Worm (Caenorhabditis elegans) whole organism, young adult: Measurements from ENCODE around the gene Y75B12A.2.

Experiments
- K12H6.12 ChIP-seq: fragments of 200-800 bp; sonication (Bioruptor generic); optimal IDR thresholded peaks from 2 replicates; lab custom pipeline; 2018; ENCODE audit warnings: mild to moderate bottlenecking, missing genetic modification characterization, missing compliant biosample characterization
- Y79H2A.3 ChIP-seq: fragments of 200-800 bp; sonication (Bioruptor generic); conservative IDR thresholded peaks from 2 replicates; pipeline ENCODE4 v1.3.6; 2022; ENCODE audit warnings: missing genetic modification reagents, missing genetic modification characterization, missing compliant biosample characterization
- ama-1 ChIP-seq, 3 experiments: fragments of 150-350 bp in 1 of 3; sonication (generic microtip) in 2 of 3; optimal IDR thresholded peaks; 2 replicates each; lab custom pipeline; 2014 to 2018; ENCODE audit warnings: missing biosample characterization in 2 of 3, missing genetic modification characterization in 2 of 3, missing genetic modification reagents in 2 of 3
- cebp-2 ChIP-seq: fragments of 200-800 bp; sonication (Bioruptor generic); IDR thresholded peaks from 2 replicates; pipeline ENCODE4 v1.3.6; 2022; ENCODE audit warnings: missing genetic modification characterization, missing compliant biosample characterization
- efl-1 ChIP-seq: fragments of 150-350 bp; optimal IDR thresholded peaks from 2 replicates; lab custom pipeline; 2014; ENCODE audit warnings: missing biosample characterization, missing genetic modification reagents, missing genetic modification characterization
- hsf-1 ChIP-seq: fragments of 200-800 bp; sonication (Bioruptor generic); IDR thresholded peaks from 2 replicates; pipeline ENCODE4 v1.3.6; 2022; ENCODE audit warnings: missing genetic modification reagents, missing genetic modification characterization, missing compliant biosample characterization
- nhr-120 ChIP-seq: fragments of 200-800 bp; sonication (Bioruptor generic); IDR thresholded peaks from 2 replicates; pipeline ENCODE4 v1.3.6; 2022; ENCODE audit warnings: missing genetic modification characterization, missing compliant biosample characterization
- pha-4 ChIP-seq: fragments of 150-350 bp; sonication (generic microtip); optimal IDR thresholded peaks from 2 replicates; lab custom pipeline; 2014; ENCODE audit warnings: missing biosample characterization, missing genetic modification reagents, missing genetic modification characterization
- sea-2 ChIP-seq: fragments of 200-800 bp; sonication (Bioruptor generic); IDR thresholded peaks from 2 replicates; pipeline ENCODE4 v1.3.6; 2022; ENCODE audit warnings: missing genetic modification characterization, missing compliant biosample characterization
- snpc-4 ChIP-seq, 5 experiments: fragments of 150-350 bp in 1 of 5; sonication (generic microtip) in 4 of 5; optimal IDR thresholded peaks; 2 replicates each; lab custom pipeline; 2014 to 2018; ENCODE audit warnings: missing genetic modification characterization in 5 of 5, missing biosample characterization in 3 of 5, antibody characterized with exemption in 2 of 5, mild to moderate bottlenecking in 2 of 5, missing compliant biosample characterization in 2 of 5, missing genotype in 2 of 5, moderate library complexity in 2 of 5, missing genetic modification reagents in 1 of 5
- unc-130 ChIP-seq: sonication (generic microtip); optimal IDR thresholded peaks from 2 replicates; lab custom pipeline; 2016; ENCODE audit warnings: missing genetic modification reagents, missing genetic modification characterization, missing compliant biosample characterization
- xnd-1 ChIP-seq: sonication (generic microtip); optimal IDR thresholded peaks from 2 replicates; lab custom pipeline; 2016; ENCODE audit warnings: missing genotype, missing genetic modification reagents, missing genetic modification characterization, missing compliant biosample characterization
- ztf-18 ChIP-seq: sonication (generic microtip); optimal IDR thresholded peaks from 2 replicates; lab custom pipeline; 2016; ENCODE audit warnings: missing genotype, mild to moderate bottlenecking, missing genetic modification characterization, missing compliant biosample characterization

DNA sequence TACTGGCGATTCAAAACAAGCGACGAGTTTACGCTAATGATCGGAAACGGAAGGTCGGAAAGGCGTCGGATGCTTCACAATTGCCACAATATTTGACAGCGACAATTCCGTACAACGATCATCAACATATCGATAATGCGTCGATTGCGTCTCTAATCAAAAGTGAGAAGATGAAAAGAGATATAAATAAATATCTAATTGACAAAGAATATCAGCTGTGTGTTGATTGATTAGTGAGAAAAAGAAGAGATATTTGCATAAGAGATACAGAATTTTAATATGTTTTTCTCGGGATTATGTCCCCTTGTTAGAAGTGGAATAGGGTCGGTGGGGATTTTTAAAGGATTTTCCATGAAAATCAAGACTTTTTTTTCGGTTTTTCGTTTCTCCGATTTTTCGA lies 30.8 kb upstream of the Y75B12A.2 start:
- TF ChIP-seq hsf-1 (GFP tag; lab: Robert Waterston, UW) (no peak), ama-1 (optimal IDR thresholded peaks at IDR 0.05; lab: Kevin White, UChicago) (no peak), ama-1 (GFP tag; optimal IDR thresholded peaks at IDR 0.05; lab: Kevin White, UChicago) (no peak), nhr-120 (GFP tag; lab: Robert Waterston, UW) (no peak), unc-130 (GFP tag; lab: Kevin White, UChicago) (no peak), sea-2 (GFP tag; lab: Robert Waterston, UW) (no peak), pha-4 (no peak), xnd-1 (tag; lab: Kevin White, UChicago) (no peak), snpc-4 (GFP tag; optimal IDR thresholded peaks at IDR 0.05; lab: Kevin White, UChicago) (no peak), snpc-4 (tag; optimal IDR thresholded peaks at IDR 0.05; lab: Kevin White, UChicago) (no peak), ztf-18 (tag; lab: Kevin White, UChicago) (no peak), efl-1 (GFP tag; lab: Kevin White, UChicago) (no peak), cebp-2 (GFP tag; lab: Robert Waterston, UW) (no peak), K12H6.12 (no peak), Y79H2A.3 (no peak)
